Worm (Caenorhabditis elegans): ENCODE data around the gene F15B9.10.

DNA sequence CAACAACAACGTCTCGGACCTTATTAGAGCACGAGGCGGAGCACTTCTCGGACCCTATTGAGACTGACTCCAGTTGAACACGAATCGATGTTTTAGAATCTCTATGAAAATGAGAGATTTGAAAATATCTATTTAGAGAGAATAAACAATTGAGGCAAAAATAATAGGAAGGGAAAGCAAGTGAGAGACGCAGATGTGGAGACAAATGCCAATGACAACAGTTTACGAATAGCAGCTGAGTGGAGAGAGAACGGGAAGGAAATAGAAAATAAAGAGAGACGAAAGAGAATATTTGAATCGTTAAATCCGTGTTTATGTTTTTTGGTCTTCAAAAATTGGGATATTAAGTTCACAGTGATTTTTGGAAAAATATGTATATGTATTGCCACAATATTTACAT, 1.1 kb upstream of the F15B9.10 start:
- TF ChIP-seq elt-3 (tag; optimal IDR thresholded peaks at IDR 0.05) (no peak), skn-1 (tag; optimal IDR thresholded peaks at IDR 0.05) (no peak), nhr-84 (tag; optimal IDR thresholded peaks at IDR 0.05) (no peak), lin-13 (GFP tag; optimal IDR thresholded peaks at IDR 0.05) (no peak), lsy-2 (tag; optimal IDR thresholded peaks at IDR 0.05) (peak; percentile 0 to 37), nhr-237 (tag; optimal IDR thresholded peaks at IDR 0.05) (no peak), dpl-1 (GFP tag; optimal IDR thresholded peaks at IDR 0.05) (peak in 2 of 3 experiments; percentile 8 to 14)
